Fruit fly (Drosophila melanogaster) whole organism, embryonic: ENCODE results near the gene CG6015.

Experiments
- CG10321 ChIP-seq: fragments of 200-800 bp; sonication (Bioruptor generic); IDR thresholded peaks from 2 replicates; pipeline ENCODE4 v1.3.6; 2022; ENCODE audit warnings: missing biosample characterization, missing genetic modification characterization
- CG10462 ChIP-seq: fragments of 200-800 bp; sonication (Bioruptor generic); optimal IDR thresholded peaks from 2 replicates; lab custom pipeline; 2016; ENCODE audit warnings: missing biosample characterization, missing genetic modification characterization
- CG11504 ChIP-seq: fragments of 200-800 bp; sonication (Bioruptor generic); optimal IDR thresholded peaks from 3 replicates; lab custom pipeline; 2019; ENCODE audit warnings: missing biosample characterization, mild to moderate bottlenecking, missing genetic modification characterization, moderate library complexity
- CG12299 ChIP-seq: fragments of 200-800 bp; sonication (Bioruptor generic); optimal IDR thresholded peaks from 2 replicates; lab custom pipeline; 2018; ENCODE audit warnings: missing biosample characterization, mild to moderate bottlenecking, missing genetic modification characterization
- CG1233 ChIP-seq: fragments of 200-800 bp; sonication (Bioruptor generic); optimal IDR thresholded peaks from 4 replicates; lab custom pipeline; 2018; ENCODE audit warnings: missing biosample characterization, mild to moderate bottlenecking, missing genetic modification characterization
- CG13775 ChIP-seq: fragments of 200-800 bp; sonication (Bioruptor generic); optimal IDR thresholded peaks from 3 replicates; lab custom pipeline; 2017; ENCODE audit warnings: missing biosample characterization, mild to moderate bottlenecking, missing genetic modification characterization
- CG14710 ChIP-seq: fragments of 200-800 bp; sonication (Bioruptor generic); optimal IDR thresholded peaks from 3 replicates; lab custom pipeline; 2019; ENCODE audit warnings: missing biosample characterization, mild to moderate bottlenecking, missing genetic modification characterization, moderate library complexity
- CG17186 ChIP-seq: fragments of 200-800 bp; sonication (Bioruptor generic); optimal IDR thresholded peaks from 3 replicates; lab custom pipeline; 2017; ENCODE audit warnings: missing biosample characterization, missing genetic modification reagents, missing genetic modification characterization
- CG17361 ChIP-seq: fragments of 200-800 bp; sonication (Bioruptor generic); IDR thresholded peaks from 3 replicates; pipeline ENCODE4 v1.3.6; 2022; ENCODE audit warnings: missing biosample characterization, missing genetic modification characterization
- CG17612 ChIP-seq: fragments of 200-800 bp; sonication (Bioruptor generic); IDR thresholded peaks from 2 replicates; pipeline ENCODE4 v1.3.6; 2022; ENCODE audit warnings: missing biosample characterization, missing genetic modification characterization
- CG18011 ChIP-seq: fragments of 200-800 bp; sonication (Bioruptor generic); optimal IDR thresholded peaks from 2 replicates; lab custom pipeline; 2017; ENCODE audit warnings: missing biosample characterization, missing genetic modification characterization, mild to moderate bottlenecking, moderate library complexity, missing genotype
- CG2129 ChIP-seq: fragments of 200-800 bp; sonication (Bioruptor generic); IDR thresholded peaks from 2 replicates; pipeline ENCODE4 v1.3.6; 2022; ENCODE audit warnings: missing biosample characterization, missing genetic modification characterization; ENCODE audit not compliant: partially characterized antibody
- CG2199 ChIP-seq: fragments of 200-800 bp; sonication (Bioruptor generic); IDR thresholded peaks from 3 replicates; pipeline ENCODE4 v1.3.6; 2022; ENCODE audit warnings: missing biosample characterization, missing genetic modification characterization
- CG2875 ChIP-seq: fragments of 200-800 bp; sonication (Bioruptor generic); optimal IDR thresholded peaks from 2 replicates; lab custom pipeline; 2017; ENCODE audit warnings: missing biosample characterization, mild to moderate bottlenecking, missing genetic modification characterization, missing genetic modification reagents
- CG30431 ChIP-seq: fragments of 200-800 bp; sonication (Bioruptor generic); optimal IDR thresholded peaks from 2 replicates; lab custom pipeline; 2017; ENCODE audit warnings: missing biosample characterization, missing genetic modification characterization
- CG34422 ChIP-seq: fragments of 200-800 bp; sonication (Bioruptor generic); IDR thresholded peaks from 3 replicates; pipeline ENCODE4 v1.3.6; 2022; ENCODE audit warnings: missing biosample characterization, missing genetic modification characterization
- CG3726 ChIP-seq: fragments of 200-800 bp; sonication (Bioruptor generic); IDR thresholded peaks from 3 replicates; pipeline ENCODE4, ENCODE4 v1.3.6; 2022; ENCODE audit warnings: missing biosample characterization, missing genetic modification characterization
- CG4282 ChIP-seq: fragments of 200-800 bp; sonication (Bioruptor generic); optimal IDR thresholded peaks from 2 replicates; lab custom pipeline; 2016; ENCODE audit warnings: missing biosample characterization, missing genetic modification characterization
- CG5953 ChIP-seq: fragments of 200-800 bp; sonication (Bioruptor generic); IDR thresholded peaks from 2 replicates; pipeline ENCODE4 v1.3.6; 2022; ENCODE audit warnings: missing biosample characterization, missing genetic modification characterization
- CG6272 ChIP-seq: fragments of 200-800 bp; sonication (Bioruptor generic); IDR thresholded peaks from 2 replicates; pipeline ENCODE4 v1.3.6; 2022; ENCODE audit warnings: missing biosample characterization, missing genetic modification characterization
- CG7372 ChIP-seq: fragments of 200-800 bp; sonication (Bioruptor generic); IDR thresholded peaks from 2 replicates; pipeline ENCODE4 v1.3.6; 2022; ENCODE audit warnings: missing biosample characterization, missing genetic modification characterization
- CG7839 ChIP-seq: fragments of 200-800 bp; sonication (Bioruptor generic); optimal IDR thresholded peaks from 3 replicates; lab custom pipeline; 2018; ENCODE audit warnings: missing biosample characterization, mild to moderate bottlenecking, missing genetic modification characterization, moderate library complexity
- CkIIα-i1 ChIP-seq: fragments of 200-800 bp; sonication (Bioruptor generic); IDR thresholded peaks from 2 replicates; pipeline ENCODE4 v1.3.6; 2022; ENCODE audit warnings: missing biosample characterization, missing genetic modification characterization
- Fer3 ChIP-seq: fragments of 200-800 bp; sonication (Bioruptor generic); optimal IDR thresholded peaks from 2 replicates; lab custom pipeline; 2018; ENCODE audit warnings: missing biosample characterization, mild to moderate bottlenecking, missing genetic modification characterization, moderate library complexity
- MTF-1 ChIP-seq: fragments of 200-800 bp; sonication (Bioruptor generic); optimal IDR thresholded peaks from 2 replicates; lab custom pipeline; 2018; ENCODE audit warnings: missing biosample characterization, mild to moderate bottlenecking, missing genetic modification characterization, borderline replicate concordance
- Nf-YC ChIP-seq: fragments of 200-800 bp; optimal IDR thresholded peaks from 3 replicates; lab custom pipeline; 2019; ENCODE audit warnings: missing biosample characterization, mild to moderate bottlenecking, missing genetic modification characterization, moderate library complexity
- PHDP ChIP-seq: fragments of 200-800 bp; sonication (Bioruptor generic); optimal IDR thresholded peaks from 3 replicates; lab custom pipeline; 2018; ENCODE audit warnings: missing biosample characterization, mild to moderate bottlenecking, missing genetic modification characterization, moderate library complexity
- Ptx1 ChIP-seq: fragments of 200-800 bp; sonication (Bioruptor generic); IDR thresholded peaks from 2 replicates; pipeline ENCODE4 v1.3.6; 2022; ENCODE audit warnings: missing biosample characterization, missing genetic modification characterization
- Spps ChIP-seq: fragments of 200-800 bp; sonication (Bioruptor generic); optimal IDR thresholded peaks from 2 replicates; lab custom pipeline; 2018; ENCODE audit warnings: missing biosample characterization, mild to moderate bottlenecking, missing genetic modification characterization
- bsh ChIP-seq, 2 experiments: fragments of 200-800 bp; sonication (Bioruptor generic); optimal IDR thresholded peaks; 2 replicates each; lab custom pipeline; 2017 to 2018; ENCODE audit warnings: mild to moderate bottlenecking in 2 of 2, missing biosample characterization in 2 of 2, missing genetic modification characterization in 2 of 2, moderate library complexity in 1 of 2
- ci ChIP-seq: fragments of 200-800 bp; sonication (Bioruptor generic); IDR thresholded peaks from 3 replicates; pipeline ENCODE4 v1.3.6; 2022; ENCODE audit warnings: missing biosample characterization, missing genetic modification characterization
- dysf ChIP-seq: fragments of 200-800 bp; sonication (Bioruptor generic); IDR thresholded peaks from 3 replicates; pipeline ENCODE4 v1.3.6; 2022; ENCODE audit warnings: missing biosample characterization, missing genetic modification characterization
- fu2 ChIP-seq: fragments of 200-800 bp; sonication (Bioruptor generic); optimal IDR thresholded peaks from 2 replicates; lab custom pipeline; 2016; ENCODE audit warnings: missing biosample characterization, missing genetic modification characterization
- gcm ChIP-seq: fragments of 200-800 bp; sonication (Bioruptor generic); optimal IDR thresholded peaks from 2 replicates; lab custom pipeline; 2019; ENCODE audit warnings: missing biosample characterization, mild to moderate bottlenecking, missing genetic modification characterization, moderate library complexity
- hth ChIP-seq: fragments of >200 bp; optimal IDR thresholded peaks from 2 replicates; lab custom pipeline; 2017; ENCODE audit warnings: inconsistent platforms
- kay ChIP-seq: fragments of 200-800 bp; sonication (Bioruptor generic); optimal IDR thresholded peaks from 2 replicates; lab custom pipeline; 2016; ENCODE audit warnings: missing biosample characterization, missing genetic modification characterization
- lbe ChIP-seq: fragments of 200-800 bp; sonication (Bioruptor generic); optimal IDR thresholded peaks from 2 replicates; lab custom pipeline; 2016; ENCODE audit warnings: missing biosample characterization, mild to moderate bottlenecking, missing genetic modification characterization
- lilli ChIP-seq: fragments of 200-800 bp; sonication (Bioruptor generic); optimal IDR thresholded peaks from 3 replicates; lab custom pipeline; 2016; ENCODE audit warnings: missing biosample characterization, missing genetic modification characterization
- luna ChIP-seq: fragments of 200-800 bp; sonication (Bioruptor generic); optimal IDR thresholded peaks from 2 replicates; lab custom pipeline; 2016; ENCODE audit warnings: missing biosample characterization, missing genetic modification characterization
- nmo ChIP-seq: fragments of 200-800 bp; sonication (Bioruptor generic); optimal IDR thresholded peaks from 2 replicates; lab custom pipeline; 2018; ENCODE audit warnings: missing biosample characterization, mild to moderate bottlenecking, missing genetic modification characterization, moderate library complexity
- pita ChIP-seq: fragments of 200-800 bp; sonication (Bioruptor generic); optimal IDR thresholded peaks from 2 replicates; lab custom pipeline; 2017; ENCODE audit warnings: missing biosample characterization, mild to moderate bottlenecking, missing genetic modification characterization
- pnt ChIP-seq: fragments of 200-800 bp; sonication (Bioruptor generic); optimal IDR thresholded peaks from 3 replicates; lab custom pipeline; 2016; ENCODE audit warnings: missing biosample characterization, missing genetic modification characterization
- ro ChIP-seq: fragments of 200-800 bp; sonication (Bioruptor generic); IDR thresholded peaks from 2 replicates; pipeline ENCODE4 v1.3.6; 2022; ENCODE audit warnings: missing biosample characterization, missing genetic modification characterization
- row ChIP-seq: fragments of 200-800 bp; sonication (Bioruptor generic); IDR thresholded peaks from 3 replicates; pipeline ENCODE4 v1.3.6; 2022; ENCODE audit warnings: missing biosample characterization, missing genetic modification characterization
- so ChIP-seq: fragments of 200-800 bp; sonication (Bioruptor generic); IDR thresholded peaks from 3 replicates; pipeline ENCODE4 v1.3.6; 2022; ENCODE audit warnings: missing biosample characterization, missing genetic modification characterization
- stwl ChIP-seq: fragments of 200-800 bp; sonication (Bioruptor generic); optimal IDR thresholded peaks from 3 replicates; lab custom pipeline; 2018; ENCODE audit warnings: missing biosample characterization, mild to moderate bottlenecking, missing genetic modification characterization, moderate library complexity
- sug ChIP-seq: fragments of 200-800 bp; optimal IDR thresholded peaks from 2 replicates; lab custom pipeline; 2019; ENCODE audit warnings: missing biosample characterization, mild to moderate bottlenecking, missing genetic modification characterization, moderate library complexity
- tx ChIP-seq: fragments of 200-800 bp; sonication (Bioruptor generic); optimal IDR thresholded peaks from 2 replicates; lab custom pipeline; 2016; ENCODE audit warnings: missing biosample characterization, missing genetic modification characterization
- zen ChIP-seq: fragments of 200-800 bp; sonication (Bioruptor generic); optimal IDR thresholded peaks from 3 replicates; lab custom pipeline; 2018; ENCODE audit warnings: missing biosample characterization, mild to moderate bottlenecking, missing genetic modification characterization, moderate library complexity

CG6015 gene

DNA sequence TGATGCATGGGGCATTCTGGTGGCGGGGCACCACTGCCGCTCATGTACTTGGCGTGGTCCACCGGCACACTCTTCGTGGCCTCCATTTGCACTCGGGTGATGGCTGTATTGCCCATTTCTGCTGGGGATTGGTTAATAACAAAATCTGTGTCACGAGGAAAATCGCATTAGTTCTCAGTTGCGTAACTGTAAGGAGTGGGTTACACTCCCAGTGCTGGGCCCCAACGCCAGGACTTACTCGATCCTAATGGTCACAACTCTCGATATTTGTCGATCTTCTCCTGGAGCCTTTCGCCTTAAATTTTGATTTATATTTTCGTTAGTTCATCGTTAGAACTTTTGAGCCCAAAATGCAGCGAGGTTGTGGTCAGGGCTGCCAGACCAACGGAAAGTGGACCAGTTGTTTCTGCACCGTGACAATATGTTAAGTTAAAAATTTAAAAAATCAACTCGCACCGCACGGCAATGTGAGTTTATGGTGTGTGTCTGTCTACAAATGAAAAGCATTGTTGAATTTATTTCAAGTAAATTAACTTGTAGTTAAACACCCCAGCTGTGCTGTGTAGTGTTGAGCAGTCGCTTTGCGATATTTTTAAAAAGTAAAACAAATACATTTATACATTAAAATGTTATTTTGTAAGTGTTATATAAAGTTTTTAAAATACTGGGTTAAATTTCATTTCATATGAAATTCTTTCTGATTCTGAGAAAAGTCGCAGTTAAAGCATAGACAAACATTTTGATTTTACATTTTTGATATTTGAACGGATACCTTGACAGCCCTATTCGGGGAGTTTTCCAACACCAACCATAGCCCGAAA is 7.0 kb downstream of the CG6015 start, which contains the start of the genes Cchl and ND-42 (continued):
- peak; percentile 79 for TF ChIP-seq zen (tag; lab: Kevin White, UChicago)
- TF ChIP-seq ci (GFP tag; lab: Robert Waterston, UW): peak; percentile 57
- TF ChIP-seq CG17361: peak; percentile 93
- peak; percentile 90 for TF ChIP-seq CG14710 (tag; lab: Kevin White, UChicago)
- TF ChIP-seq CkIIα-i1: 0 out of 2 replicates have a peak, but pooled peaks have one; percentile 10
- TF ChIP-seq pnt (GFP tag; lab: Kevin White, UChicago): peak; percentile 65
- peak; percentile 76 for TF ChIP-seq Fer3
- TF ChIP-seq nmo (GFP tag; lab: Kevin White, UChicago): peak; percentile 86
- TF ChIP-seq CG6272 (GFP tag; lab: Robert Waterston, UW): peak; percentile 77
- no peak; the same call in none of the 3 replicates for TF ChIP-seq CG34422 (GFP tag; lab: Robert Waterston, UW)
- TF ChIP-seq CG2129 (GFP tag; lab: Robert Waterston, UW): peak; percentile 55
- TF ChIP-seq CG12299 (tag; lab: Kevin White, UChicago): peak; percentile 64
- TF ChIP-seq CG7372 (GFP tag; lab: Robert Waterston, UW): peak; percentile 62; the same call in 1 of the 2 replicates
- peak; percentile 77 for TF ChIP-seq Ptx1 (GFP tag; lab: Robert Waterston, UW)
- peak; percentile 37 to 73 for TF ChIP-seq bsh (GFP tag; optimal IDR thresholded peaks at IDR 0.05; lab: Kevin White, UChicago)
- TF ChIP-seq CG11504 (tag; lab: Kevin White, UChicago): peak; percentile 84
- peak; percentile 64 for TF ChIP-seq gcm (GFP tag; lab: Kevin White, UChicago)
- no peak for TF ChIP-seq CG5953 (GFP tag; lab: Robert Waterston, UW)
- peak; percentile 88 for TF ChIP-seq sug
- TF ChIP-seq CG18011: peak; percentile 77
- TF ChIP-seq so (GFP tag; lab: Robert Waterston, UW): no peak
- peak; percentile 26 for TF ChIP-seq luna (GFP tag; lab: Kevin White, UChicago)
- no peak for TF ChIP-seq CG17186 (GFP tag; lab: Kevin White, UChicago)
- peak; percentile 86 for TF ChIP-seq lilli (GFP tag; lab: Kevin White, UChicago)
- no peak for TF ChIP-seq pita
- TF ChIP-seq stwl (tag; lab: Kevin White, UChicago): peak; percentile 92
- peak; percentile 25 for TF ChIP-seq Spps (tag; lab: Kevin White, UChicago)
- TF ChIP-seq CG3726 (GFP tag; lab: Robert Waterston, UW): 0 out of 3 replicates have a peak, but pooled peaks have one; percentile 15
- peak; percentile 34; the same call in 1 of the 2 replicates for TF ChIP-seq CG10321 (GFP tag; lab: Robert Waterston, UW)
- peak; percentile 82 for TF ChIP-seq Nf-YC (tag; lab: Kevin White, UChicago)
- TF ChIP-seq tx (GFP tag; lab: Kevin White, UChicago): peak; percentile 33
- TF ChIP-seq CG2875 (GFP tag; lab: Kevin White, UChicago): peak; percentile 11
- peak; percentile 91 for TF ChIP-seq CG13775
- peak; percentile 59 for TF ChIP-seq lbe (GFP tag; lab: Kevin White, UChicago)
- TF ChIP-seq hth (lab: Kevin White, UChicago): no peak
- peak; percentile 74; the same call in 2 of the 3 replicates for TF ChIP-seq dysf (GFP tag; lab: Robert Waterston, UW)
- peak; percentile 14 for TF ChIP-seq CG4282
- no peak for TF ChIP-seq CG7839 (tag; lab: Kevin White, UChicago)
- no peak for TF ChIP-seq CG17612
- TF ChIP-seq CG1233 (GFP tag; lab: Kevin White, UChicago): peak; percentile 74
- TF ChIP-seq CG2199 (GFP tag; lab: Robert Waterston, UW): 0 out of 3 replicates have a peak, but pooled peaks have one; percentile 38
- TF ChIP-seq CG10462 (GFP tag; lab: Kevin White, UChicago): peak; percentile 51
- peak; percentile 23 for TF ChIP-seq MTF-1 (GFP tag; lab: Kevin White, UChicago)
- peak; percentile 67 for TF ChIP-seq CG30431 (GFP tag; lab: Kevin White, UChicago)
- peak; percentile 63 for TF ChIP-seq fu2
- TF ChIP-seq PHDP (tag; lab: Kevin White, UChicago): peak; percentile 83
- peak; percentile 59 for TF ChIP-seq kay (GFP tag; lab: Kevin White, UChicago)
- TF ChIP-seq ro (GFP tag; lab: Robert Waterston, UW): no peak
- peak; percentile 92 for TF ChIP-seq row (GFP tag; lab: Robert Waterston, UW)
